Worm (Caenorhabditis elegans): ENCODE measurements around the gene ZK616.61.

DNA sequence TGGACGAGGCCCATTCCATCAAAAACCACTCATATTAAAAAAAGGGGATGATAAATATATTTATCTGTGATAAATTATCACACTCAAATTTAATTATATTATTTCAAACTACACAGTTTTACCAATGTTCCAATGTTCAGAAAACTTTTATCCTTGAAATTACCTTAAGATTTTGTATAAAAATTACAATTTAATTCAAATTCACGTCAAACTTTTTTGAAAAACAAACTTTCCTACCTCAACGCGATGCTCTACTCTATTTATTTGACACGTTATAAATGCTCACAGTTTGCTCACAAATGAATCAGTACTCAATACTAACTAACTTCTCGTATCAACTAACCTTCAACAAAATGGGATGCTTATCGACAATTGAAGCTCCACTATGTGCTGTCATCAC lies 22.8 kb upstream of the ZK616.61 start, which contains the start of gene F41H10.1:
- TF ChIP-seq mep-1 (tag; optimal IDR thresholded peaks at IDR 0.05) (no peak), alr-1 (tag; optimal IDR thresholded peaks at IDR 0.05; ENCODE audit: borderline replicate concordance) (no peak), unc-62 (GFP tag; optimal IDR thresholded peaks at IDR 0.05) (no peak), ceh-82 (tag; optimal IDR thresholded peaks at IDR 0.05) (no peak), nhr-28 (tag; optimal IDR thresholded peaks at IDR 0.05) (no peak), ztf-11 (tag; optimal IDR thresholded peaks at IDR 0.05) (no peak), dsc-1 (tag; optimal IDR thresholded peaks at IDR 0.05) (no peak), snpc-4 (tag; optimal IDR thresholded peaks at IDR 0.05) (no peak)

All from whole organism, L1 larva.